Worm (Caenorhabditis elegans) whole organism, late embryonic: ENCODE data around the gene Y27F2A.6.
"Not testable (repeated sequence)": the region's sequence is repeated elsewhere in the genome, so short reads cannot be mapped to it uniquely, and the experiment has no call there.

ENCODE experiments used
- C38D4.7 ChIP-seq: fragments of 200-800 bp; sonication (Bioruptor generic); optimal IDR thresholded peaks from 2 replicates; lab custom pipeline; 2018; ENCODE audit warnings: mild to moderate bottlenecking, missing genetic modification characterization, moderate library complexity, missing compliant biosample characterization
- F13H6.1 ChIP-seq: sonication (generic microtip); optimal IDR thresholded peaks from 2 replicates; lab custom pipeline; 2016; ENCODE audit warnings: missing genetic modification characterization, missing compliant biosample characterization
- K02D7.2 ChIP-seq: sonication (generic microtip); optimal IDR thresholded peaks from 2 replicates; lab custom pipeline; 2017; ENCODE audit warnings: mild to moderate bottlenecking, missing genetic modification characterization, missing compliant biosample characterization
- Y22D7AL.16 ChIP-seq: sonication (generic microtip); optimal IDR thresholded peaks from 2 replicates; lab custom pipeline; 2016; ENCODE audit warnings: missing genetic modification characterization, missing compliant biosample characterization
- ahr-1 ChIP-seq: sonication (generic microtip); optimal IDR thresholded peaks from 2 replicates; lab custom pipeline; 2016; ENCODE audit warnings: missing genetic modification characterization, missing compliant biosample characterization
- ceh-18 ChIP-seq: sonication (generic microtip); optimal IDR thresholded peaks from 2 replicates; lab custom pipeline; 2016; ENCODE audit warnings: missing genetic modification characterization, missing compliant biosample characterization
- ceh-19 ChIP-seq: fragments of 200-800 bp; sonication (Bioruptor generic); optimal IDR thresholded peaks from 2 replicates; lab custom pipeline; 2018; ENCODE audit warnings: mild to moderate bottlenecking, missing genetic modification characterization, missing compliant biosample characterization
- ceh-24 ChIP-seq: sonication (generic microtip); optimal IDR thresholded peaks from 2 replicates; lab custom pipeline; 2016; ENCODE audit warnings: mild to moderate bottlenecking, missing genetic modification characterization, missing compliant biosample characterization
- ceh-30 ChIP-seq: fragments of 150-350 bp; optimal IDR thresholded peaks from 2 replicates; lab custom pipeline; 2014; ENCODE audit warnings: missing biosample characterization, missing genetic modification characterization
- ceh-6 ChIP-seq: fragments of 200-800 bp; sonication (Bioruptor generic); optimal IDR thresholded peaks from 2 replicates; lab custom pipeline; 2018; ENCODE audit warnings: mild to moderate bottlenecking, missing genetic modification characterization, missing compliant biosample characterization
- dve-1 ChIP-seq: sonication (generic microtip); optimal IDR thresholded peaks from 2 replicates; lab custom pipeline; 2017; ENCODE audit warnings: antibody characterized with exemption, mild to moderate bottlenecking, missing genetic modification characterization, missing compliant biosample characterization
- elt-2 ChIP-seq: sonication (generic microtip); optimal IDR thresholded peaks from 2 replicates; lab custom pipeline; 2016; ENCODE audit warnings: missing genetic modification reagents, missing genetic modification characterization, missing compliant biosample characterization
- elt-4 ChIP-seq: sonication (generic microtip); optimal IDR thresholded peaks from 2 replicates; lab custom pipeline; 2016; ENCODE audit warnings: missing genetic modification characterization, missing compliant biosample characterization
- fax-1 ChIP-seq: sonication (generic microtip); optimal IDR thresholded peaks from 2 replicates; lab custom pipeline; 2016; ENCODE audit warnings: missing genotype, missing genetic modification characterization, missing compliant biosample characterization
- fkh-10 ChIP-seq: fragments of 150-350 bp; optimal IDR thresholded peaks from 2 replicates; lab custom pipeline; 2014; ENCODE audit warnings: missing biosample characterization, missing genetic modification reagents, missing genetic modification characterization
- lin-11 ChIP-seq: fragments of 200-800 bp; sonication (Bioruptor generic); optimal IDR thresholded peaks from 2 replicates; lab custom pipeline; 2018; ENCODE audit warnings: mild to moderate bottlenecking, missing genetic modification characterization, missing compliant biosample characterization
- madf-2 ChIP-seq: sonication (generic microtip); optimal IDR thresholded peaks from 2 replicates; lab custom pipeline; 2017; ENCODE audit warnings: missing genetic modification characterization, missing compliant biosample characterization
- mec-3 ChIP-seq: sonication (generic microtip); optimal IDR thresholded peaks from 2 replicates; lab custom pipeline; 2016; ENCODE audit warnings: borderline replicate concordance, missing genetic modification characterization, missing compliant biosample characterization
- nhr-11 ChIP-seq: fragments of 150-350 bp; optimal IDR thresholded peaks from 2 replicates; lab custom pipeline; 2014; ENCODE audit warnings: missing biosample characterization, missing genetic modification characterization
- pag-3 ChIP-seq: sonication (generic microtip); optimal IDR thresholded peaks from 2 replicates; lab custom pipeline; 2016; ENCODE audit warnings: missing compliant biosample characterization, missing genetic modification characterization, borderline replicate concordance
- pat-9 ChIP-seq: fragments of 200-800 bp; sonication (Bioruptor generic); optimal IDR thresholded peaks from 2 replicates; lab custom pipeline; 2018; ENCODE audit warnings: mild to moderate bottlenecking, missing genetic modification characterization, moderate library complexity, missing compliant biosample characterization
- ref-2 ChIP-seq: sonication (generic microtip); optimal IDR thresholded peaks from 2 replicates; lab custom pipeline; 2016; ENCODE audit warnings: missing genetic modification characterization, missing compliant biosample characterization
- sox-2 ChIP-seq: fragments of 200-800 bp; sonication (Bioruptor generic); IDR thresholded peaks from 2 replicates; pipeline ENCODE4 v1.3.6; 2022; ENCODE audit warnings: missing genetic modification reagents, missing genetic modification characterization, missing compliant biosample characterization
- sox-4 ChIP-seq: sonication (generic microtip); optimal IDR thresholded peaks from 2 replicates; lab custom pipeline; 2017; ENCODE audit warnings: mild to moderate bottlenecking, missing genetic modification characterization, inconsistent platforms, missing compliant biosample characterization
- unc-3 ChIP-seq, 2 experiments: fragments of 200-800 bp in 1 of 2; sonication (Bioruptor generic) in 1 of 2; sonication (generic microtip) in 1 of 2; conservative IDR thresholded peaks in 1 of 2; optimal IDR thresholded peaks in 1 of 2; 2 replicates each; pipeline versions ENCODE4 v1.3.6 to Lab custom; 2016 to 2022; ENCODE audit warnings: missing compliant biosample characterization in 2 of 2, missing genetic modification characterization in 2 of 2, missing genetic modification reagents in 1 of 2
- unc-55 ChIP-seq: sonication (generic microtip); optimal IDR thresholded peaks from 2 replicates; lab custom pipeline; 2017; ENCODE audit warnings: missing biosample characterization, missing genetic modification reagents, missing genetic modification characterization
- zip-5 ChIP-seq: sonication (generic microtip); optimal IDR thresholded peaks from 2 replicates; lab custom pipeline; 2016; ENCODE audit warnings: missing genetic modification characterization, missing compliant biosample characterization
- ztf-16 ChIP-seq: sonication (generic microtip); optimal IDR thresholded peaks from 2 replicates; lab custom pipeline; 2017; ENCODE audit warnings: missing genetic modification characterization, missing compliant biosample characterization

Gene Y27F2A.6

DNA sequence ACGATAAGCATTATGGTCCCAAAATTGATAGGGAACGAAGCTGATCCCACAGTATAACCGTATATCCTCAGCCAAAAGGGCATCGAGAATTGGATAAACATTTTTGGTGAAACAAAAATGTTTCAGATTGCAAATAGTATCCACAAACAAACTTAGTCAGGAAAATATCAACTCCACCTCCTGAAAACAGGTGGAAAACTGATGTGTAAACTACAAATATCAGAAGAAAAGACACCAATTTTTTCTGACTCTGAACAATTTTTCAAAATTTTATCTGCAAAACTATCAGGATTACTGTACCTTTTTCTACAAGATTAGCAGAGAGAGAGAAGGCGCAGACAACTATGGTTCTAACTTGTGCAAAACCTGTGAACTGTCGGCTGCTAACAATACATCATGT is 19.3 kb upstream of the Y27F2A.6 start, which contains the start of gene sri-53:
TSS of gene sri-53 (minus strand) at position 101 of the 400 bp plus-strand sequence.
- TF ChIP-seq nhr-11 (tag; lab: Kevin White, UChicago) (no peak), ceh-24 (tag; lab: Kevin White, UChicago) (no peak), K02D7.2 (tag; lab: Kevin White, UChicago) (no peak), ceh-18 (tag; lab: Kevin White, UChicago) (no peak), lin-11 (no peak), F13H6.1 (tag; lab: Kevin White, UChicago) (no peak), ceh-6 (GFP tag; lab: Kevin White, UChicago) (no peak), Y22D7AL.16 (tag; lab: Kevin White, UChicago) (no peak), ahr-1 (no peak), zip-5 (tag; lab: Kevin White, UChicago) (no peak), ceh-19 (GFP tag; lab: Kevin White, UChicago) (no peak), ceh-30 (tag; lab: Kevin White, UChicago) (no peak), unc-3 (GFP tag; conservative IDR thresholded peaks at IDR 0.05; lab: Robert Waterston, UW) (no peak), unc-3 (tag; optimal IDR thresholded peaks at IDR 0.05; lab: Kevin White, UChicago) (no peak), fkh-10 (GFP tag; lab: Kevin White, UChicago) (no peak), fax-1 (tag; lab: Kevin White, UChicago) (no peak)

DNA sequence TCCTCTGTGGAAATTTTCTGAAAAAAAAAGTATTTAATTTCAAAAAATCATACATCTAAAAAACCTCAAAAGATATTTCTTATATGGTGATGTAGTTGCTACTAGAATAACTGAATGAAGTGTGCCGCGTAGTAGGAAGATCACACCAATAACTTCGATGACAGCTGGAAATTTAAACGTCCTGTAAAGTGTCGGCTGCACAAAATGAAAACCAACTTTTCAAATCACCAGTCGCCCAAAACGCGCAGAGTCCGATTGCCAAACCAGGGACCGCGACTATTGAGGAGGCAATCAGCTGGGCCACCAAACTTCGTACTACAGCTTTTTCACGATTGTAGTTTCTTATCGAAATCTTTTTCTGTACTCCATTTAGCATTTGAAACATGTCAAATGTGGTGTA is 18.0 kb upstream of the Y27F2A.6 start, which contains the start of gene sri-48:
TSS of gene sri-48 (minus strand) at position 101 of the 400 bp plus-strand sequence.
- TF ChIP-seq dve-1; ztf-16 (tag; lab: Kevin White, UChicago); nhr-11 (tag; lab: Kevin White, UChicago): not testable (repeated sequence)

DNA sequence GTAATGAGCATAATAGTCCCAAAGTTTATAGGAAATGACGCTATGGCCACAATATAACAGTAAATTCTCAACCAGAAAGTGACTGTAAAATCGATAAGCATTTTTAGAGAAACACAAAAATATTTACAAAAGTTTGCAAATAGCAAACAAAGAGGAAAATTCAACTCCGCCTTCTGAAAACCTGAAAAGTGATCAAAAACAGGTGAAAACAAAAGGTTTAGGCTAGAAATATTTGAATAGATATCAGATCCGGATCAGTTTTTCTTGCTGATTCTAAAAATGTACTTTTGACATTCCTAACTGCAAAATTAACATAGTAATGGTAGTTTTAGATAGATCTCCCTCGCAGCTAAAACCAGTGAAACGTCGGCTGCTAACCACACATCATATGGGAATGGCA is 15.8 kb upstream of the Y27F2A.6 start, which contains the start of gene sri-51:
TSS of gene sri-51 (minus strand) at position 101 of the 400 bp plus-strand sequence.
- TF ChIP-seq pag-3: no peak

DNA sequence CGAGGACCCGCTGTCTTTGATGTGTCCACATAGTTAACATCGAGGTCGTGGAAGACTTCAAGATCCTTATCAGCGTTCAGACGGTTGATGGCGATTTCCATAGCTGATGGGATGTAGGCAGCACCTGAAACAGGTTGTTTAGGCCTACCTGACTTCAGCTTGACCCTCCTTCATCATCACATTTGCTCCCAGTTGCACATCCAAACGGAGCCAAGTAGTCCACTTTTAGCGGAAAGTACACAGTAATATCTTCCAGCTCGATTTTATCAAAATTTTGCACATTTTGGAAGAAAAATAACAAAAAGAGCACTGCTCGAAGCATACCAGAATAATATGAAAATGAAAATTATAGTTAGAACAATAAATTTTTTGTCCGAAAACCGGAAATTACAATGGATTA is 13.8 kb upstream of the Y27F2A.6 start, which contains the start of gene gcy-15:
TSS of gene gcy-15 (minus strand) at position 101 of the 400 bp plus-strand sequence.
- TF ChIP-seq ztf-16 (tag; lab: Kevin White, UChicago): no peak
- no peak for TF ChIP-seq ceh-6 (GFP tag; lab: Kevin White, UChicago)
- no peak for TF ChIP-seq unc-3 (GFP tag; conservative IDR thresholded peaks at IDR 0.05; lab: Robert Waterston, UW)
- no peak for TF ChIP-seq unc-3 (tag; optimal IDR thresholded peaks at IDR 0.05; lab: Kevin White, UChicago)
- no peak for TF ChIP-seq pat-9 (tag; lab: Kevin White, UChicago)
- no peak for TF ChIP-seq elt-2 (tag; lab: Kevin White, UChicago)
- no peak for TF ChIP-seq unc-55 (GFP tag; lab: Kevin White, UChicago)
- no peak for TF ChIP-seq fkh-10 (GFP tag; lab: Kevin White, UChicago)
- TF ChIP-seq ceh-19 (GFP tag; lab: Kevin White, UChicago): no peak
- no peak for TF ChIP-seq madf-2 (tag; lab: Kevin White, UChicago)
- TF ChIP-seq sox-2 (GFP tag; lab: Robert Waterston, UW): no peak
- TF ChIP-seq sox-4 (tag; lab: Kevin White, UChicago): no peak
- no peak for TF ChIP-seq nhr-11 (tag; lab: Kevin White, UChicago)

DNA sequence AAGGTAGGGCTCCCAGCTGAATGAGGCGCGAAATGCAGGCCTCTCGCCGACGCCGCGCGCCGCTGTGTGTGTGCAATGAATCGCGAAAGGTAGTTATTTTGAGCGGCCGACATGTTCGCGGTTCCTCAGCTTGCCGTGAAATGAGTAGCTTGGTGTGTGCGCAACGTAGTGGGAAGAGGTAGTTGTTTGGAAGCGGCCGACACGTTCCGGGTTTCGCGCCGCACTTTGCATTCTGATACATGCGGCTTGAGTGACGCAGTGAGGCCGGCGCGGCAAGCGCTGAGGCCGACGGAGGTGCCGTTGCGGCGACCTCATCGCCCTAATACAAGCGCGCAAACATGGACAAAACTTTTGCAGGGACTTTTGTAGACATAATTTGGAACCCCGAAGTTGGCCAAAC is 12.5 kb upstream of the Y27F2A.6 start:
- TF ChIP-seq mec-3 (tag; lab: Kevin White, UChicago) (peak; percentile 13), ref-2 (no peak)

ce11 chrII:3191544-3191943 is 8.3 kb upstream of the Y27F2A.6 start, which contains the start of gene Y27F2A.9:
Gene Y27F2A.9 (minus strand): TSS chrII:3191644.
- not testable (repeated sequence) for TF ChIP-seq unc-3 (GFP tag; conservative IDR thresholded peaks at IDR 0.05; lab: Robert Waterston, UW); unc-3 (tag; optimal IDR thresholded peaks at IDR 0.05; lab: Kevin White, UChicago); ahr-1; fax-1 (tag; lab: Kevin White, UChicago)

- TF ChIP-seq ref-2; elt-4 (tag; lab: Kevin White, UChicago); C38D4.7: not testable (repeated sequence)
These were observed 5.8 kb upstream of the Y27F2A.6 start, which contains the start of gene Y27F2A.11 for ce11 chrII:3189038-3189437. Gene Y27F2A.11 (plus strand): TSS chrII:3189338.
